Fruit fly (Drosophila melanogaster) whole organism, embryonic: Measurements from ENCODE around the gene CG13367.

Source experiments
- Asciz ChIP-seq: fragments of 200-800 bp; sonication (Bioruptor generic); optimal IDR thresholded peaks from 2 replicates; lab custom pipeline; 2017; ENCODE audit warnings: missing biosample characterization, mild to moderate bottlenecking, missing genetic modification characterization, missing genetic modification reagents
- BEAF-32 ChIP-seq: fragments of 200-800 bp; sonication (Bioruptor generic); optimal IDR thresholded peaks from 3 replicates; lab custom pipeline; 2017; ENCODE audit warnings: missing biosample characterization, missing genetic modification characterization, mild to moderate bottlenecking, moderate library complexity, missing genetic modification reagents
- Blimp-1 ChIP-seq: fragments of 200-800 bp; sonication (Bioruptor generic); optimal IDR thresholded peaks from 3 replicates; lab custom pipeline; 2018; ENCODE audit warnings: missing biosample characterization, missing genetic modification characterization, mild to moderate bottlenecking, moderate library complexity, missing genetic modification reagents
- CG10267 ChIP-seq: fragments of 200-800 bp; sonication (Bioruptor generic); optimal IDR thresholded peaks from 2 replicates; lab custom pipeline; 2018; ENCODE audit warnings: missing biosample characterization, mild to moderate bottlenecking, missing genetic modification characterization, moderate library complexity
- CG11085 ChIP-seq: fragments of 200-800 bp; sonication (Bioruptor generic); IDR thresholded peaks from 2 replicates; pipeline ENCODE4 v1.3.6; 2022; ENCODE audit warnings: missing biosample characterization, missing genetic modification characterization
- CG1233 ChIP-seq: fragments of 200-800 bp; sonication (Bioruptor generic); optimal IDR thresholded peaks from 4 replicates; lab custom pipeline; 2018; ENCODE audit warnings: missing biosample characterization, mild to moderate bottlenecking, missing genetic modification characterization
- CG12659 ChIP-seq: fragments of 200-800 bp; sonication (Bioruptor generic); optimal IDR thresholded peaks from 3 replicates; lab custom pipeline; 2017; ENCODE audit warnings: mild to moderate bottlenecking, missing biosample characterization, missing genetic modification reagents, missing genetic modification characterization
- CG13287 ChIP-seq: fragments of 200-800 bp; sonication (Bioruptor generic); IDR thresholded peaks from 2 replicates; pipeline ENCODE4 v1.3.6; 2022; ENCODE audit warnings: missing biosample characterization, missing genetic modification characterization; ENCODE audit not compliant: partially characterized antibody
- CG16813 ChIP-seq: fragments of 200-800 bp; sonication (Bioruptor generic); IDR thresholded peaks from 3 replicates; pipeline ENCODE4 v1.3.6; 2022; ENCODE audit warnings: missing biosample characterization, missing genetic modification characterization; ENCODE audit not compliant: partially characterized antibody
- CG2116 ChIP-seq: fragments of 200-800 bp; sonication (Bioruptor generic); optimal IDR thresholded peaks from 3 replicates; lab custom pipeline; 2018; ENCODE audit warnings: missing biosample characterization, mild to moderate bottlenecking, missing genetic modification characterization
- CG2678 ChIP-seq: fragments of 200-800 bp; sonication (Bioruptor generic); optimal IDR thresholded peaks from 3 replicates; lab custom pipeline; 2019; ENCODE audit warnings: missing biosample characterization, mild to moderate bottlenecking, missing genetic modification characterization, moderate library complexity
- CG2889 ChIP-seq: fragments of 200-800 bp; sonication (Bioruptor generic); IDR thresholded peaks from 3 replicates; pipeline ENCODE4 v1.3.6; 2022; ENCODE audit warnings: missing biosample characterization, missing genetic modification characterization
- CG30020 ChIP-seq: fragments of 200-800 bp; optimal IDR thresholded peaks from 2 replicates; lab custom pipeline; 2019; ENCODE audit warnings: missing biosample characterization, mild to moderate bottlenecking, missing genetic modification characterization, moderate library complexity
- CG34224 ChIP-seq: fragments of 200-800 bp; sonication (Bioruptor generic); IDR thresholded peaks from 3 replicates; pipeline ENCODE4 v1.3.6; 2022; ENCODE audit warnings: missing biosample characterization, missing genetic modification characterization; ENCODE audit not compliant: partially characterized antibody
- CG34376 ChIP-seq: fragments of 200-800 bp; sonication (Bioruptor generic); optimal IDR thresholded peaks from 2 replicates; lab custom pipeline; 2018; ENCODE audit warnings: missing biosample characterization, mild to moderate bottlenecking, missing genetic modification characterization
- CG3838 ChIP-seq: fragments of 200-800 bp; sonication (Bioruptor generic); optimal IDR thresholded peaks from 3 replicates; lab custom pipeline; 2016; ENCODE audit warnings: missing biosample characterization, missing genetic modification characterization
- CG3995 ChIP-seq: fragments of 200-800 bp; sonication (Bioruptor generic); optimal IDR thresholded peaks from 3 replicates; lab custom pipeline; 2016; ENCODE audit warnings: missing biosample characterization, missing genetic modification characterization
- CG4360 ChIP-seq: fragments of 200-800 bp; sonication (Bioruptor generic); IDR thresholded peaks from 2 replicates; pipeline ENCODE4 v1.3.6; 2022; ENCODE audit warnings: missing biosample characterization, missing genetic modification characterization
- CG7839 ChIP-seq: fragments of 200-800 bp; sonication (Bioruptor generic); optimal IDR thresholded peaks from 3 replicates; lab custom pipeline; 2018; ENCODE audit warnings: missing biosample characterization, mild to moderate bottlenecking, missing genetic modification characterization, moderate library complexity
- CG7963 ChIP-seq: fragments of 200-800 bp; sonication (Bioruptor generic); IDR thresholded peaks from 3 replicates; pipeline ENCODE4 v1.3.6; 2022; ENCODE audit warnings: missing biosample characterization, missing genetic modification characterization; ENCODE audit not compliant: partially characterized antibody
- CG9727 ChIP-seq: fragments of 200-800 bp; sonication (Bioruptor generic); optimal IDR thresholded peaks from 3 replicates; lab custom pipeline; 2017; ENCODE audit warnings: missing biosample characterization, mild to moderate bottlenecking, missing genetic modification characterization
- Dll ChIP-seq: fragments of 200-800 bp; sonication (Bioruptor generic); IDR thresholded peaks from 4 replicates; pipeline ENCODE4 v1.3.6; 2022; ENCODE audit warnings: missing biosample characterization, missing genetic modification characterization; ENCODE audit not compliant: partially characterized antibody
- Doc3 ChIP-seq: fragments of 200-800 bp; sonication (Bioruptor generic); IDR thresholded peaks from 3 replicates; pipeline ENCODE4 v1.3.6; 2022; ENCODE audit warnings: missing biosample characterization, missing genetic modification characterization; ENCODE audit not compliant: partially characterized antibody
- Dp ChIP-seq: fragments of 200-800 bp; sonication (Bioruptor generic); optimal IDR thresholded peaks from 2 replicates; lab custom pipeline; 2018; ENCODE audit warnings: missing biosample characterization, mild to moderate bottlenecking, missing genetic modification characterization, moderate library complexity
- Fer1 ChIP-seq: fragments of 200-800 bp; sonication (Bioruptor generic); optimal IDR thresholded peaks from 2 replicates; lab custom pipeline; 2017; ENCODE audit warnings: missing biosample characterization, mild to moderate bottlenecking, missing genetic modification characterization
- MBD-R2 ChIP-seq: fragments of 200-800 bp; sonication (Bioruptor generic); IDR thresholded peaks from 2 replicates; pipeline ENCODE4 v1.3.6; 2022; ENCODE audit warnings: missing biosample characterization, missing genetic modification characterization
- Sin3A ChIP-seq: fragments of >200 bp; optimal IDR thresholded peaks from 2 replicates; lab custom pipeline; 2018
- YL-1 ChIP-seq: fragments of 200-800 bp; sonication (Bioruptor generic); optimal IDR thresholded peaks from 3 replicates; lab custom pipeline; 2017; ENCODE audit warnings: missing biosample characterization, mild to moderate bottlenecking, missing genetic modification characterization
- amos ChIP-seq: fragments of 200-800 bp; sonication (Bioruptor generic); IDR thresholded peaks from 2 replicates; pipeline ENCODE4 v1.3.6; 2022; ENCODE audit warnings: missing biosample characterization, missing genetic modification characterization; ENCODE audit not compliant: partially characterized antibody
- ato ChIP-seq: fragments of 200-800 bp; sonication (Bioruptor generic); IDR thresholded peaks from 2 replicates; pipeline ENCODE4 v1.3.6; 2022; ENCODE audit warnings: missing biosample characterization, missing genetic modification characterization; ENCODE audit not compliant: partially characterized antibody
- bsh ChIP-seq, 2 experiments: fragments of 200-800 bp; sonication (Bioruptor generic); optimal IDR thresholded peaks; 2 replicates each; lab custom pipeline; 2017 to 2018; ENCODE audit warnings: mild to moderate bottlenecking in 2 of 2, missing biosample characterization in 2 of 2, missing genetic modification characterization in 2 of 2, moderate library complexity in 1 of 2
- chinmo ChIP-seq: fragments of 200-800 bp; sonication (Bioruptor generic); IDR thresholded peaks from 4 replicates; pipeline ENCODE4 v1.3.6; 2022; ENCODE audit warnings: missing biosample characterization, missing genetic modification characterization; ENCODE audit not compliant: partially characterized antibody
- gem ChIP-seq: fragments of 200-800 bp; sonication (Bioruptor generic); optimal IDR thresholded peaks from 2 replicates; lab custom pipeline; 2019; ENCODE audit warnings: missing biosample characterization, mild to moderate bottlenecking, missing genetic modification characterization, moderate library complexity
- grau ChIP-seq: fragments of 200-800 bp; optimal IDR thresholded peaks from 3 replicates; lab custom pipeline; 2019; ENCODE audit warnings: missing biosample characterization, mild to moderate bottlenecking, missing genetic modification characterization, moderate library complexity
- lbe ChIP-seq: fragments of 200-800 bp; sonication (Bioruptor generic); optimal IDR thresholded peaks from 2 replicates; lab custom pipeline; 2016; ENCODE audit warnings: missing biosample characterization, mild to moderate bottlenecking, missing genetic modification characterization
- nerfin-2 ChIP-seq: fragments of 200-800 bp; sonication (Bioruptor generic); IDR thresholded peaks from 2 replicates; pipeline ENCODE4 v1.3.6; 2022; ENCODE audit warnings: missing biosample characterization, missing genetic modification characterization; ENCODE audit not compliant: partially characterized antibody
- nmo ChIP-seq: fragments of 200-800 bp; sonication (Bioruptor generic); optimal IDR thresholded peaks from 2 replicates; lab custom pipeline; 2018; ENCODE audit warnings: missing biosample characterization, mild to moderate bottlenecking, missing genetic modification characterization, moderate library complexity
- pros ChIP-seq: fragments of 200-800 bp; sonication (Bioruptor generic); optimal IDR thresholded peaks from 3 replicates; lab custom pipeline; 2019; ENCODE audit warnings: missing biosample characterization, mild to moderate bottlenecking, missing genetic modification characterization, moderate library complexity
- row ChIP-seq: fragments of 200-800 bp; sonication (Bioruptor generic); IDR thresholded peaks from 3 replicates; pipeline ENCODE4 v1.3.6; 2022; ENCODE audit warnings: missing biosample characterization, missing genetic modification characterization
- sd ChIP-seq: fragments of 200-800 bp; sonication (Bioruptor generic); optimal IDR thresholded peaks from 3 replicates; lab custom pipeline; 2018; ENCODE audit warnings: missing biosample characterization, mild to moderate bottlenecking, missing genetic modification characterization, moderate library complexity
- sna ChIP-seq: fragments of 200-800 bp; sonication (Bioruptor generic); IDR thresholded peaks from 2 replicates; pipeline ENCODE4 v1.3.6; 2022; ENCODE audit warnings: missing biosample characterization, missing genetic modification characterization; ENCODE audit not compliant: partially characterized antibody
- sug ChIP-seq: fragments of 200-800 bp; optimal IDR thresholded peaks from 2 replicates; lab custom pipeline; 2019; ENCODE audit warnings: missing biosample characterization, mild to moderate bottlenecking, missing genetic modification characterization, moderate library complexity
- tna ChIP-seq: fragments of 200-800 bp; sonication (Bioruptor generic); IDR thresholded peaks from 2 replicates; pipeline ENCODE4 v1.3.6; 2022; ENCODE audit warnings: missing biosample characterization, missing genetic modification characterization; ENCODE audit not compliant: partially characterized antibody
- trem ChIP-seq: fragments of 200-800 bp; optimal IDR thresholded peaks from 3 replicates; lab custom pipeline; 2019; ENCODE audit warnings: missing biosample characterization, mild to moderate bottlenecking, missing genetic modification characterization, moderate library complexity
- trh ChIP-seq: fragments of 200-800 bp; sonication (Bioruptor generic); optimal IDR thresholded peaks from 2 replicates; lab custom pipeline; 2016; ENCODE audit warnings: missing biosample characterization, missing genetic modification characterization
- unc-4 ChIP-seq: fragments of 200-800 bp; sonication (Bioruptor generic); IDR thresholded peaks from 2 replicates; pipeline ENCODE4 v1.3.6; 2022; ENCODE audit warnings: missing biosample characterization, missing genetic modification characterization; ENCODE audit not compliant: partially characterized antibody
- zen2 ChIP-seq: fragments of 200-800 bp; sonication (Bioruptor generic); IDR thresholded peaks from 3 replicates; pipeline ENCODE4 v1.3.6; 2022; ENCODE audit warnings: missing biosample characterization, missing genetic modification characterization; ENCODE audit not compliant: partially characterized antibody

CG13367 gene

dm6 chrX:625157-625627 lies 19.4 kb upstream of the CG13367 start, which contains the start of the genes CG13364 and Hinfp (continued):
- TF ChIP-seq CG2116 (GFP tag; lab: Kevin White, UChicago) (peak; percentile 84), CG1233 (GFP tag; lab: Kevin White, UChicago) (no peak), Dp (GFP tag; lab: Kevin White, UChicago) (peak; percentile 37), unc-4 (peak; percentile 78), chinmo (GFP tag; lab: Robert Waterston, UW) (peak; percentile 80; the same call in 1 of the 4 replicates), trh (GFP tag; lab: Kevin White, UChicago) (no peak), Blimp-1 (GFP tag; lab: Kevin White, UChicago) (no peak), CG34376 (GFP tag; lab: Kevin White, UChicago) (no peak), CG2678 (tag; lab: Kevin White, UChicago) (peak; percentile 6), CG16813 (GFP tag; lab: Robert Waterston, UW) (peak; percentile 82), CG3995 (GFP tag; lab: Kevin White, UChicago) (peak; percentile 6), CG2889 (no peak), Doc3 (peak; percentile 67; the same call in 2 of the 3 replicates), tna (GFP tag; lab: Robert Waterston, UW) (peak; percentile 88), CG7963 (GFP tag; lab: Robert Waterston, UW) (peak; percentile 66), Fer1 (GFP tag; lab: Kevin White, UChicago) (peak; percentile 37), Asciz (GFP tag; lab: Kevin White, UChicago) (no peak), bsh (GFP tag; optimal IDR thresholded peaks at IDR 0.05; lab: Kevin White, UChicago) (no peak), Sin3A (lab: Kevin White, UChicago) (peak; percentile 33), CG3838 (no peak), trem (peak; percentile 72), CG9727 (GFP tag; lab: Kevin White, UChicago) (peak; percentile 30), sug (peak; percentile 33), sd (tag; lab: Kevin White, UChicago) (peak; percentile 23), amos (GFP tag; lab: Robert Waterston, UW) (peak; percentile 67), MBD-R2 (GFP tag; lab: Robert Waterston, UW) (peak; percentile 26; the same call in 1 of the 2 replicates), pros (GFP tag; lab: Kevin White, UChicago) (no peak), Dll (GFP tag; lab: Robert Waterston, UW) (peak; percentile 84), CG10267 (tag; lab: Kevin White, UChicago) (peak; percentile 34), CG11085 (no peak), grau (peak; percentile 3), zen2 (GFP tag; lab: Robert Waterston, UW) (peak; percentile 61; the same call in 2 of the 3 replicates), gem (tag; lab: Kevin White, UChicago) (peak; percentile 19), nmo (peak; percentile 33), CG34224 (peak; percentile 79), YL-1 (GFP tag; lab: Kevin White, UChicago) (peak; percentile 22), CG30020 (peak; percentile 17), CG13287 (GFP tag; lab: Robert Waterston, UW) (peak; percentile 75), CG4360 (GFP tag; lab: Robert Waterston, UW) (peak; percentile 13; the same call in 1 of the 2 replicates), lbe (GFP tag; lab: Kevin White, UChicago) (peak; percentile 19), CG12659 (GFP tag; lab: Kevin White, UChicago) (peak; percentile 39), sna (GFP tag; lab: Robert Waterston, UW) (peak; percentile 69), ato (GFP tag; lab: Robert Waterston, UW) (peak; percentile 54), CG7839 (tag; lab: Kevin White, UChicago) (peak; percentile 0), BEAF-32 (GFP tag; lab: Kevin White, UChicago) (peak; percentile 75), row (peak; percentile 23; the same call in 1 of the 3 replicates), nerfin-2 (GFP tag; lab: Robert Waterston, UW) (peak; percentile 89)
